Fruit fly (Drosophila melanogaster): ENCODE results near the gene CG5614.

Gene CG5614

dm6 chr3R:15779505-15779904 lies at the start of gene CG5614:
Gene CG5614 (plus strand): TSS chr3R:15779805.
- TF ChIP-seq CG13287 (GFP tag; IDR thresholded peaks at IDR 0.05; ENCODE audit: partially characterized antibody) (no peak), CG6272 (GFP tag; IDR thresholded peaks at IDR 0.05) (no peak), CG7271 (tag; optimal IDR thresholded peaks at IDR 0.05) (no peak), sisA (GFP tag; IDR thresholded peaks at IDR 0.05) (no peak), CG17359 (tag; optimal IDR thresholded peaks at IDR 0.05) (no peak), Lim3 (GFP tag; IDR thresholded peaks at IDR 0.05) (no peak), Hey (tag; optimal IDR thresholded peaks at IDR 0.05) (no peak), Hmr (GFP tag; optimal IDR thresholded peaks at IDR 0.05) (no peak), NK7.1 (GFP tag; optimal IDR thresholded peaks at IDR 0.05) (no peak), CG12769 (tag; optimal IDR thresholded peaks at IDR 0.05) (no peak), CG7786 (GFP tag; optimal IDR thresholded peaks at IDR 0.05) (no peak)

- no peak for TF ChIP-seq CG8281 (tag; optimal IDR thresholded peaks at IDR 0.05)
- 0 out of 2 replicates have a peak, but pooled peaks have one; percentile 9 for TF ChIP-seq lmd (GFP tag; IDR thresholded peaks at IDR 0.05)
- no peak for TF ChIP-seq dpn (GFP tag; optimal IDR thresholded peaks at IDR 0.05)
- no peak for TF ChIP-seq CG2875 (GFP tag; optimal IDR thresholded peaks at IDR 0.05)
- TF ChIP-seq CTCF (GFP tag; optimal IDR thresholded peaks at IDR 0.05): peak; percentile 87
These were observed 49.0 kb upstream of the CG5614 start for dm6 chr3R:15730629-15731028.

dm6 chr3R:15731446-15731845 lies 48.2 kb upstream of the CG5614 start, which contains the start of gene CG34274:
Gene CG34274 (plus strand): TSS chr3R:15731746.
- TF ChIP-seq CG12236 (GFP tag; optimal IDR thresholded peaks at IDR 0.05): no peak
- TF ChIP-seq CG10959 (GFP tag; IDR thresholded peaks at IDR 0.05): no peak

DNA sequence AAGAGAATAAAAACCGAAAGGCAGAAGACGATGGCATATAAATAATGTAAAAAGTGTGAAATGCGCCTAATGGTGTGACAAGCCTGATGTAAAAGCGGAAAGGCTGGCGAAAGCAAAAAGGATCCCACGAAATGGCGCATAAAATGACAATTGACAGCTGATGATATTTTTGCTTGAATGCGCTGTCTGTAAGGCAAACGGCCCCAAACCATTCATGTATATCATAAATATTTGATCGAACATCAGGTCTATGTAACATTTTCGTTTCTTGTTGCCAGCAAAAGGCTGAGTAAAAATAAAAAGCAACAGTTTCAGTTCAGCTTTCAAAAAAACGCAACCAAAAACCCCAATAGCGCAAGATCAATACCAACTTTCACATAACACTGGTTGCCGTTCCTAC lies 35.3 kb upstream of the CG5614 start, which contains the start of gene CG4520:
Gene CG4520 (plus strand): TSS at position 301 of the 400 bp plus-strand sequence.
- TF ChIP-seq Ets97D (GFP tag; optimal IDR thresholded peaks at IDR 0.05): no peak
- no peak for TF ChIP-seq CG31441 (GFP tag; IDR thresholded peaks at IDR 0.05)
- no peak for TF ChIP-seq CG11560 (tag; IDR thresholded peaks at IDR 0.05)
- no peak for TF ChIP-seq vnd (GFP tag; IDR thresholded peaks at IDR 0.05; ENCODE audit: partially characterized antibody)
- no peak for TF ChIP-seq CG8290 (GFP tag; optimal IDR thresholded peaks at IDR 0.05)
- TF ChIP-seq CG8290 (tag; optimal IDR thresholded peaks at IDR 0.05): no peak
- no peak for TF ChIP-seq CG15269 (tag; optimal IDR thresholded peaks at IDR 0.05)

dm6 chr3R:15762815-15763214 lies 16.8 kb upstream of the CG5614 start, which contains the start of gene CG12784:
Gene CG12784 (plus strand): TSS chr3R:15763115.
- no peak for TF ChIP-seq Chrac-16 (GFP tag; optimal IDR thresholded peaks at IDR 0.05)
- TF ChIP-seq HLH54F (GFP tag; optimal IDR thresholded peaks at IDR 0.05): no peak
- TF ChIP-seq Lpt (GFP tag; optimal IDR thresholded peaks at IDR 0.05): no peak
- no peak for TF ChIP-seq NK7.1 (GFP tag; optimal IDR thresholded peaks at IDR 0.05)
- TF ChIP-seq CG30020 (tag; optimal IDR thresholded peaks at IDR 0.05): no peak
- TF ChIP-seq ci (GFP tag; IDR thresholded peaks at IDR 0.05): no peak
- TF ChIP-seq trem (tag; optimal IDR thresholded peaks at IDR 0.05): no peak
- TF ChIP-seq Nf-YC (tag; optimal IDR thresholded peaks at IDR 0.05): no peak
- no peak for TF ChIP-seq CG18476 (GFP tag; optimal IDR thresholded peaks at IDR 0.05)
- TF ChIP-seq CG11696 (GFP tag; IDR thresholded peaks at IDR 0.05): no peak
- no peak for TF ChIP-seq CG3838 (GFP tag; optimal IDR thresholded peaks at IDR 0.05)
- TF ChIP-seq lab (GFP tag; optimal IDR thresholded peaks at IDR 0.05): no peak
- TF ChIP-seq CG18599 (GFP tag; optimal IDR thresholded peaks at IDR 0.05): no peak
- TF ChIP-seq ttk (GFP tag; IDR thresholded peaks at IDR 0.05): no peak
- no peak for TF ChIP-seq CG15011 (GFP tag; optimal IDR thresholded peaks at IDR 0.05)
- no peak for TF ChIP-seq inv (GFP tag; IDR thresholded peaks at IDR 0.05; ENCODE audit: partially characterized antibody)
- no peak for TF ChIP-seq Awh (GFP tag; IDR thresholded peaks at IDR 0.05)
- TF ChIP-seq Rx (GFP tag; IDR thresholded peaks at IDR 0.05): no peak
- no peak for TF ChIP-seq CG7839 (tag; optimal IDR thresholded peaks at IDR 0.05)
- no peak for TF ChIP-seq Hr3 (GFP tag; optimal IDR thresholded peaks at IDR 0.05)

Measured in whole organism, embryonic.